Comparison of ENCODE assay signal across 4 fruit fly cellular contexts in genomic region chr3L:16024276-16025019, dm6.
A peak's percentile ranks its signal among the peaks of the same experiment; 100 is the strongest.
TF ChIP-seq lines count a peak whose summit lies in the region.

No protein-coding gene starts in this region.

- TF ChIP-seq CTCF in whole organism, embryonic (GFP tag; optimal IDR thresholded peaks at IDR 0.05; lab: Kevin White, UChicago) = no peak

TF ChIP-seq in whole organism, embryonic, 481 proteins besides CTCF, POLR2A, EP300 and RAD21 (continues in another document):
- TF ChIP-seq ewg (GFP tag; optimal IDR thresholded peaks at IDR 0.05; lab: Kevin White, UChicago) = no peak
- TF ChIP-seq CG2875 (GFP tag; optimal IDR thresholded peaks at IDR 0.05; lab: Kevin White, UChicago) = peak; percentile 10
- 0 out of 2 replicates have a peak, but pooled peaks have one; percentile 25 for TF ChIP-seq CG31441 (GFP tag; IDR thresholded peaks at IDR 0.05; lab: Robert Waterston, UW)
- peak; percentile 77 for TF ChIP-seq crol (GFP tag; IDR thresholded peaks at IDR 0.05; lab: Robert Waterston, UW)
- peak; percentile 27 for TF ChIP-seq dmrt99B (tag; optimal IDR thresholded peaks at IDR 0.05; lab: Kevin White, UChicago)
- peak; percentile 48 for TF ChIP-seq phol (tag; optimal IDR thresholded peaks at IDR 0.05; lab: Kevin White, UChicago)
- no peak for TF ChIP-seq grn (GFP tag; optimal IDR thresholded peaks at IDR 0.05; lab: Kevin White, UChicago)
- TF ChIP-seq CG2129 (GFP tag; IDR thresholded peaks at IDR 0.05; lab: Robert Waterston, UW; ENCODE audit: partially characterized antibody) = no peak
- TF ChIP-seq CG2712 (tag; optimal IDR thresholded peaks at IDR 0.05; lab: Kevin White, UChicago) = peak; percentile 42
- TF ChIP-seq slp2 (GFP tag; optimal IDR thresholded peaks at IDR 0.05; lab: Kevin White, UChicago) = peak; percentile 4
- peak; percentile 31 for TF ChIP-seq CG2678 (tag; optimal IDR thresholded peaks at IDR 0.05; lab: Kevin White, UChicago)
- no peak for TF ChIP-seq Dref (GFP tag; IDR thresholded peaks at IDR 0.05; lab: Robert Waterston, UW)
- no peak for TF ChIP-seq Lim3 (GFP tag; IDR thresholded peaks at IDR 0.05; lab: Robert Waterston, UW)
- TF ChIP-seq tna (GFP tag; IDR thresholded peaks at IDR 0.05; lab: Robert Waterston, UW; ENCODE audit: partially characterized antibody) = no peak
- peak in 1 of 3 experiments; percentile 39 for TF ChIP-seq lola (GFP tag; optimal IDR thresholded peaks at IDR 0.05; lab: Kevin White, UChicago)
- TF ChIP-seq CG7839 (tag; optimal IDR thresholded peaks at IDR 0.05; lab: Kevin White, UChicago) = peak; percentile 3
- TF ChIP-seq CG10267 (tag; optimal IDR thresholded peaks at IDR 0.05; lab: Kevin White, UChicago) = peak; percentile 20
- peak; percentile 3 for TF ChIP-seq fd96Cb (tag; optimal IDR thresholded peaks at IDR 0.05; lab: Kevin White, UChicago)
- no peak for TF ChIP-seq hth (optimal IDR thresholded peaks at IDR 0.05; lab: Kevin White, UChicago)
- peak; percentile 5 for TF ChIP-seq org-1 (GFP tag; optimal IDR thresholded peaks at IDR 0.05; lab: Kevin White, UChicago)
- no peak for TF ChIP-seq Atf6 (GFP tag; IDR thresholded peaks at IDR 0.05; lab: Robert Waterston, UW)
- TF ChIP-seq Oli (tag; optimal IDR thresholded peaks at IDR 0.05; lab: Kevin White, UChicago) = peak; percentile 31
- TF ChIP-seq sens (GFP tag; lab: Kevin White, UChicago) = peak; percentile 89

TF ChIP-seq in whole organism, prepupa, 60 proteins besides CTCF, POLR2A, EP300 and RAD21 (continues in another document):
- no peak; the same call in none of the 2 replicates for TF ChIP-seq CG15336 (GFP tag; IDR thresholded peaks at IDR 0.05; lab: Robert Waterston, UW)
- TF ChIP-seq topi (GFP tag; optimal IDR thresholded peaks at IDR 0.05; lab: Kevin White, UChicago) = peak; percentile 70
- TF ChIP-seq Ets21C (GFP tag; optimal IDR thresholded peaks at IDR 0.05; lab: Kevin White, UChicago) = peak; percentile 42
- peak; percentile 27 to 63 for TF ChIP-seq ss (GFP tag; optimal IDR thresholded peaks at IDR 0.05; lab: Kevin White, UChicago)
- TF ChIP-seq Ets96B (tag; optimal IDR thresholded peaks at IDR 0.05; lab: Kevin White, UChicago) = peak; percentile 60
- TF ChIP-seq Hr39 (GFP tag; optimal IDR thresholded peaks at IDR 0.05; lab: Kevin White, UChicago) = peak; percentile 66
- peak; percentile 35 for TF ChIP-seq CG4318 (GFP tag; optimal IDR thresholded peaks at IDR 0.05; lab: Kevin White, UChicago)
- TF ChIP-seq CG9139 (GFP tag; optimal IDR thresholded peaks at IDR 0.05; lab: Kevin White, UChicago) = no peak
- peak; percentile 72 for TF ChIP-seq CG32006 (GFP tag; optimal IDR thresholded peaks at IDR 0.05; lab: Kevin White, UChicago)
- TF ChIP-seq Smox (GFP tag; optimal IDR thresholded peaks at IDR 0.05; lab: Kevin White, UChicago) = peak; percentile 63
- TF ChIP-seq CG10631 (GFP tag; optimal IDR thresholded peaks at IDR 0.05; lab: Kevin White, UChicago) = peak; percentile 54
- no peak for TF ChIP-seq CG6854 (GFP tag; optimal IDR thresholded peaks at IDR 0.05; lab: Kevin White, UChicago)
- peak; percentile 45 for TF ChIP-seq net (GFP tag; optimal IDR thresholded peaks at IDR 0.05; lab: Kevin White, UChicago)
- TF ChIP-seq Sox15 (GFP tag; optimal IDR thresholded peaks at IDR 0.05; lab: Kevin White, UChicago) = peak; percentile 41
- TF ChIP-seq lz (GFP tag; optimal IDR thresholded peaks at IDR 0.05; lab: Kevin White, UChicago) = peak; percentile 74
- TF ChIP-seq CG11294 (GFP tag; IDR thresholded peaks at IDR 0.05; lab: Robert Waterston, UW) = no peak
- TF ChIP-seq CG6163 (GFP tag; IDR thresholded peaks at IDR 0.05; lab: Robert Waterston, UW) = no peak
- TF ChIP-seq acj6 (GFP tag; optimal IDR thresholded peaks at IDR 0.05; lab: Kevin White, UChicago) = peak; percentile 51
- TF ChIP-seq Eip93F (GFP tag; optimal IDR thresholded peaks at IDR 0.05; lab: Kevin White, UChicago) = no peak
- peak; percentile 8 for TF ChIP-seq Blimp-1 (GFP tag; optimal IDR thresholded peaks at IDR 0.05; lab: Kevin White, UChicago)
- no peak for TF ChIP-seq dac (GFP tag; optimal IDR thresholded peaks at IDR 0.05; lab: Kevin White, UChicago)
- peak; percentile 33 for TF ChIP-seq dsx (GFP tag; optimal IDR thresholded peaks at IDR 0.05; lab: Kevin White, UChicago; ENCODE audit: poor library complexity, severe bottlenecking)
- TF ChIP-seq CG11762 (GFP tag; optimal IDR thresholded peaks at IDR 0.05; lab: Kevin White, UChicago; ENCODE audit: insufficient read depth) = peak; percentile 16

TF ChIP-seq in whole organism, pupa, 21 proteins besides CTCF, POLR2A, EP300 and RAD21:
- TF ChIP-seq CG17806 (tag; optimal IDR thresholded peaks at IDR 0.05; lab: Kevin White, UChicago) = peak; percentile 59
- TF ChIP-seq rn (GFP tag; IDR thresholded peaks at IDR 0.05; lab: Robert Waterston, UW) = no peak
- TF ChIP-seq CG34367 (tag; optimal IDR thresholded peaks at IDR 0.05; lab: Kevin White, UChicago) = peak; percentile 42
- TF ChIP-seq Pif1B (GFP tag; optimal IDR thresholded peaks at IDR 0.05; lab: Kevin White, UChicago) = peak; percentile 32
- no peak for TF ChIP-seq gl (tag; optimal IDR thresholded peaks at IDR 0.05; lab: Kevin White, UChicago)
- no peak for TF ChIP-seq EcR (GFP tag; optimal IDR thresholded peaks at IDR 0.05; lab: Kevin White, UChicago)
- TF ChIP-seq CG32121 (GFP tag; IDR thresholded peaks at IDR 0.05; lab: Robert Waterston, UW) = no peak
- TF ChIP-seq CG15710 (tag; optimal IDR thresholded peaks at IDR 0.05; lab: Kevin White, UChicago) = peak; percentile 56
- no peak for TF ChIP-seq CG10348 (GFP tag; IDR thresholded peaks at IDR 0.05; lab: Robert Waterston, UW)
- TF ChIP-seq CG8301 (tag; optimal IDR thresholded peaks at IDR 0.05; lab: Kevin White, UChicago) = peak; percentile 50
- TF ChIP-seq CG4496 (GFP tag; IDR thresholded peaks at IDR 0.05; lab: Robert Waterston, UW) = no peak
- peak; percentile 16; the same call in 1 of the 3 replicates for TF ChIP-seq fd96Ca (GFP tag; IDR thresholded peaks at IDR 0.05; lab: Robert Waterston, UW)
- TF ChIP-seq Snoo (tag; optimal IDR thresholded peaks at IDR 0.05; lab: Kevin White, UChicago) = peak; percentile 59
- peak; percentile 56 for TF ChIP-seq CG9948 (tag; optimal IDR thresholded peaks at IDR 0.05; lab: Kevin White, UChicago)
- peak; percentile 67 for TF ChIP-seq Pif1A (GFP tag; optimal IDR thresholded peaks at IDR 0.05; lab: Kevin White, UChicago)
- TF ChIP-seq CG13204 (GFP tag; optimal IDR thresholded peaks at IDR 0.05; lab: Kevin White, UChicago) = peak; percentile 66
- no peak for TF ChIP-seq D1 (tag; optimal IDR thresholded peaks at IDR 0.05; lab: Kevin White, UChicago)
- no peak for TF ChIP-seq Ets98B (GFP tag; IDR thresholded peaks at IDR 0.05; lab: Robert Waterston, UW)
- no peak for TF ChIP-seq CG12605 (GFP tag; IDR thresholded peaks at IDR 0.05; lab: Robert Waterston, UW)
- peak; percentile 58 for TF ChIP-seq CG14655 (GFP tag; optimal IDR thresholded peaks at IDR 0.05; lab: Kevin White, UChicago)
- TF ChIP-seq CG8159 (tag; optimal IDR thresholded peaks at IDR 0.05; lab: Kevin White, UChicago) = peak; percentile 71

TF ChIP-seq in whole organism, wandering third instar larva, 38 proteins besides CTCF, POLR2A, EP300 and RAD21:
- TF ChIP-seq CrebA (GFP tag; optimal IDR thresholded peaks at IDR 0.05; lab: Kevin White, UChicago; ENCODE audit: borderline replicate concordance) (no peak), Hnf4 (GFP tag; optimal IDR thresholded peaks at IDR 0.05; lab: Kevin White, UChicago) (peak; percentile 27), h (GFP tag; optimal IDR thresholded peaks at IDR 0.05; lab: Kevin White, UChicago) (peak; percentile 65), fru (GFP tag; optimal IDR thresholded peaks at IDR 0.05; lab: Kevin White, UChicago) (peak; percentile 72), tai (GFP tag; optimal IDR thresholded peaks at IDR 0.05; lab: Kevin White, UChicago) (peak; percentile 41), dmrt93B (GFP tag; optimal IDR thresholded peaks at IDR 0.05; lab: Kevin White, UChicago) (peak; percentile 59), Dfd (GFP tag; optimal IDR thresholded peaks at IDR 0.05; lab: Kevin White, UChicago) (peak; percentile 11), ey (GFP tag; optimal IDR thresholded peaks at IDR 0.05; lab: Kevin White, UChicago) (peak; percentile 66), woc (GFP tag; optimal IDR thresholded peaks at IDR 0.05; lab: Kevin White, UChicago) (peak; percentile 71), CG9705 (GFP tag; optimal IDR thresholded peaks at IDR 0.05; lab: Kevin White, UChicago) (peak; percentile 47), CG32264 (GFP tag; optimal IDR thresholded peaks at IDR 0.05; lab: Kevin White, UChicago) (peak; percentile 6), foxo (GFP tag; optimal IDR thresholded peaks at IDR 0.05; lab: Kevin White, UChicago) (peak in 1 of 2 experiments; percentile 69), sage (GFP tag; optimal IDR thresholded peaks at IDR 0.05; lab: Kevin White, UChicago) (no peak), Hr78 (GFP tag; optimal IDR thresholded peaks at IDR 0.05; lab: Kevin White, UChicago) (no peak), OdsH (GFP tag; optimal IDR thresholded peaks at IDR 0.05; lab: Kevin White, UChicago) (peak; percentile 62), psq (GFP tag; optimal IDR thresholded peaks at IDR 0.05; lab: Kevin White, UChicago) (peak; percentile 69), HLH106 (tag; optimal IDR thresholded peaks at IDR 0.05; lab: Kevin White, UChicago) (peak; percentile 61), Sp1 (GFP tag; optimal IDR thresholded peaks at IDR 0.05; lab: Kevin White, UChicago) (peak; percentile 70), rgr (GFP tag; optimal IDR thresholded peaks at IDR 0.05; lab: Kevin White, UChicago) (peak; percentile 38), pan (optimal IDR thresholded peaks at IDR 0.05; lab: Kevin White, UChicago) (no peak), br (GFP tag; optimal IDR thresholded peaks at IDR 0.05; lab: Kevin White, UChicago) (peak; percentile 62), GATAd (GFP tag; optimal IDR thresholded peaks at IDR 0.05; lab: Kevin White, UChicago) (no peak)

Comparison
In these comparisons a context has a peak if more than half of its experiments do, and no peak if none do; other contexts are left out.
1. Of the 7 proteins assayed by ChIP-seq in both whole organism, embryonic and whole organism, prepupa: peak only in whole organism, embryonic: none; only in whole organism, prepupa: CG16779, Hr39 and Lpt; in both: Blimp-1 and Sox102F; in neither: 2.